Fruit fly (Drosophila melanogaster): ENCODE data around the gene CG8539.

dm6 chr3L:7529081-7530021, 30.7 kb upstream of the CG8539 start:
- TF ChIP-seq ttk (optimal IDR thresholded peaks at IDR 0.05) (no peak), Myc (optimal IDR thresholded peaks at IDR 0.05) (no peak), insv (optimal IDR thresholded peaks at IDR 0.05) (no peak)
